Worm (Caenorhabditis elegans): Measurements from ENCODE around the gene T04F3.4.

- TF ChIP-seq gmeb-1 (tag; optimal IDR thresholded peaks at IDR 0.05) (no peak), ztf-11 (tag; optimal IDR thresholded peaks at IDR 0.05) (no peak), lin-11 (tag; optimal IDR thresholded peaks at IDR 0.05) (no peak), mbf-1 (tag; optimal IDR thresholded peaks at IDR 0.05) (no peak), nhr-237 (tag; optimal IDR thresholded peaks at IDR 0.05) (no peak), egl-27 (tag; optimal IDR thresholded peaks at IDR 0.05) (no peak), peb-1 (tag; optimal IDR thresholded peaks at IDR 0.05) (no peak), lin-13 (GFP tag; optimal IDR thresholded peaks at IDR 0.05) (no peak)
Observed at ce11 chrV:11776538-11776937, 13.7 kb upstream of the T04F3.4 start, which contains the start of gene F55A11.6.

Measured in whole organism, L2 larva.